Worm (Caenorhabditis elegans): ENCODE results near the gene fkh-9.
A peak's percentile ranks its signal among the peaks of the same experiment; 100 is the strongest.

The fkh-9 gene

DNA sequence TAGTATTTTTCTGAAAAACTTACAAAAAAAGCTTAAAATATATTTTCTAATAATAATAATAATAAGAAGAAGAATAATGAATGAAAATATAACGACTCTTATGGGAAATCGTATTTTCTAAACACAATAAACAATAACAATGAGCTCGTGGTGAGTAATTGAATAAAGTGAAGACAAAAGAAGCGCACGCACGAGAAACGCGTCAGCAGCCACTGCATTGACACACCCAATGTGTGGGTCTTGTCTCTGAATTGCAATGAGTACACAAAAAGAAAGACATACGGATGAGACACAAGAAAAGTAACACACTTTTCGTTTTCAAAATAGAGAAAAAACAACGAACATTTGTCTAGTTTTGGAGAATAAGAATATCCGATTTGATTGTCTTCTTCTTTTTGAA lies 23.4 kb downstream of the fkh-9 start, which contains the start of gene F35A5.8:
F35A5.8 (minus strand) TSS at position 151 of the 400 bp plus-strand sequence.
- TF ChIP-seq unc-62 (GFP tag; optimal IDR thresholded peaks at IDR 0.05) (no peak), nhr-10 (tag; optimal IDR thresholded peaks at IDR 0.05) (no peak), mbf-1 (tag; optimal IDR thresholded peaks at IDR 0.05) (no peak), C34F6.9 (tag; optimal IDR thresholded peaks at IDR 0.05) (peak; percentile 78), nhr-23 (tag; optimal IDR thresholded peaks at IDR 0.05) (no peak), alr-1 (tag; optimal IDR thresholded peaks at IDR 0.05) (no peak), R02D3.7 (tag; optimal IDR thresholded peaks at IDR 0.05) (no peak), zag-1 (tag; optimal IDR thresholded peaks at IDR 0.05) (peak; percentile 33), unc-39 (tag; optimal IDR thresholded peaks at IDR 0.05) (no peak), aly-2 (tag; optimal IDR thresholded peaks at IDR 0.05) (no peak), skn-1 (tag; optimal IDR thresholded peaks at IDR 0.05) (no peak), ceh-16 (tag; optimal IDR thresholded peaks at IDR 0.05) (peak; percentile 41), blmp-1 (tag; optimal IDR thresholded peaks at IDR 0.05; ENCODE audit: insufficient read depth) (no peak), nhr-6 (tag; optimal IDR thresholded peaks at IDR 0.05) (peak; percentile 62), ztf-1 (GFP tag; conservative IDR thresholded peaks at IDR 0.05) (no peak), fos-1 (tag; optimal IDR thresholded peaks at IDR 0.05) (peak; percentile 79), nhr-21 (tag; optimal IDR thresholded peaks at IDR 0.05) (no peak), sem-4 (tag; optimal IDR thresholded peaks at IDR 0.05) (peak; percentile 88), elt-1 (tag; optimal IDR thresholded peaks at IDR 0.05) (no peak), ama-1 (optimal IDR thresholded peaks at IDR 0.05) (no peak), nhr-237 (tag; optimal IDR thresholded peaks at IDR 0.05) (no peak), F13H6.1 (tag; optimal IDR thresholded peaks at IDR 0.05) (peak; percentile 78), nhr-25 (tag; optimal IDR thresholded peaks at IDR 0.05) (no peak), nhr-129 (tag; optimal IDR thresholded peaks at IDR 0.05) (peak; percentile 85), lin-11 (tag; optimal IDR thresholded peaks at IDR 0.05) (no peak), crh-2 (tag; optimal IDR thresholded peaks at IDR 0.05) (peak; percentile 64), dmd-4 (tag; optimal IDR thresholded peaks at IDR 0.05) (no peak), ZK546.5 (tag; optimal IDR thresholded peaks at IDR 0.05) (no peak), lsy-2 (tag; optimal IDR thresholded peaks at IDR 0.05) (peak; percentile 74 to 86), peb-1 (tag; optimal IDR thresholded peaks at IDR 0.05) (no peak), ztf-11 (tag; optimal IDR thresholded peaks at IDR 0.05) (no peak), elt-3 (tag; optimal IDR thresholded peaks at IDR 0.05) (no peak), mab-5 (tag; optimal IDR thresholded peaks at IDR 0.05) (peak; percentile 14), gmeb-1 (tag; optimal IDR thresholded peaks at IDR 0.05) (peak; percentile 76), lin-39 (tag; optimal IDR thresholded peaks at IDR 0.05) (no peak), nhr-77 (tag; optimal IDR thresholded peaks at IDR 0.05) (no peak), mdl-1 (tag; optimal IDR thresholded peaks at IDR 0.05) (no peak), egl-27 (tag; optimal IDR thresholded peaks at IDR 0.05) (peak; percentile 64), ceh-82 (tag; optimal IDR thresholded peaks at IDR 0.05) (no peak), nhr-11 (tag; optimal IDR thresholded peaks at IDR 0.05) (no peak), Y55F3AM.14 (GFP tag; optimal IDR thresholded peaks at IDR 0.05) (no peak), sma-3 (GFP tag; optimal IDR thresholded peaks at IDR 0.05) (peak; percentile 56), sma-9 (GFP tag; optimal IDR thresholded peaks at IDR 0.05) (peak; percentile 91), sma-9 (tag; optimal IDR thresholded peaks at IDR 0.05) (no peak), ztf-4 (tag; optimal IDR thresholded peaks at IDR 0.05) (peak; percentile 9), lin-13 (GFP tag; optimal IDR thresholded peaks at IDR 0.05) (peak; percentile 77), snpc-4 (tag; optimal IDR thresholded peaks at IDR 0.05) (peak; percentile 23), unc-55 (GFP tag; optimal IDR thresholded peaks at IDR 0.05) (peak; percentile 75), nhr-12 (tag; optimal IDR thresholded peaks at IDR 0.05) (no peak)
